Fruit fly (Drosophila melanogaster) whole organism: Measurements from ENCODE around the gene CG3168.

Experiments
- CG8478 ChIP-seq: fragments of >200 bp; optimal IDR thresholded peaks from 2 replicates; lab custom pipeline; 2018; ENCODE audit warnings: inconsistent platforms
- Dll ChIP-seq: fragments of >200 bp; optimal IDR thresholded peaks from 2 replicates; lab custom pipeline; 2017
- EcR ChIP-seq, 2 experiments: fragments of >200 bp; optimal IDR thresholded peaks; 2 replicates each; lab custom pipeline; 2017; ENCODE audit warnings: missing biosample characterization in 2 of 2, missing genetic modification characterization in 2 of 2, missing genetic modification reagents in 2 of 2
- pan ChIP-seq: fragments of >200 bp; optimal IDR thresholded peaks from 2 replicates; lab custom pipeline; 2017
- psq ChIP-seq: fragments of >200 bp; optimal IDR thresholded peaks from 2 replicates; lab custom pipeline; 2017
- usp ChIP-seq: fragments of >200 bp; optimal IDR thresholded peaks from 2 replicates; lab custom pipeline; 2017; ENCODE audit warnings: missing biosample characterization, missing genetic modification characterization, mixed read lengths

DNA sequence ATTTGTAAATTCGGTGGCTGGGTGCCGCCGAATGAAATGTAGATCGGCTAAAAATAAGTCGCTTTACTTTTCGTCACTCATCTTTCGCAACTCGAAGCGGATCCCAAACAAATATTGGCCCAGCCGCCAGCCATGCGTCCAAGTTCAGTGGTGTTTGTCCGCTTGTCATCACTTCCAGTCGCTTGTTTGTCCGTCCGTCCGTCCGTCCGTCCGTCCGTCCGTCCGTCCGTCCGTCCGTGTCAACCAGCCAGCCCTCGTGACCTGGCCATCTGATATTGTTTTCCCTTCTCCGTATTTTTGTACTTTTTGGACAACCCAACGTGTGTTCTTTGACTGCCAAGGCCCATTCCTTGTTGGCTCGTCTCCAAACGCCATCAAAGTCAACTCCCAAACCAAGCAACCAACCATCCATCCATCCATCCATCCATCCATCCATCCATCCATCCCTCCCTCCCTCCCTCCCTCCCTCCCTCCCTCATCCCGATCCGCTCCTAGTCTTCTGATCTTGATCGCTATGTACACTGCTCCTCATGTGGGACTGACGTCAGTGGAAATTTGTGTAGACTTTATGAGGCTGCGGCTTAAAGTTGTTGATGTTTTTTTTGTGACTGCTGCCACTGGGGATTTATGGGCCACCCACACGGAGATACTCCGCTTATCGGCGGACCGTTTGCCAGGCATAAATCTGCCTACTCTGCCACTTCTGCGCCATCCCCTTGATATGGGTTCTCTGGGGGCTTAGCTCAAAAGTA, 6.3 kb downstream of the CG3168 start:
- TF ChIP-seq psq (lab: Kevin White, UChicago), result no peak
- TF ChIP-seq EcR (GFP tag; optimal IDR thresholded peaks at IDR 0.05; lab: Kevin White, UChicago), result no peak
- TF ChIP-seq pan, result no peak
- no peak for TF ChIP-seq Dll (lab: Kevin White, UChicago)
- TF ChIP-seq CG8478 (lab: Kevin White, UChicago), result no peak
- no peak for TF ChIP-seq usp (GFP tag; lab: Kevin White, UChicago)
